Fruit fly (Drosophila melanogaster) whole organism, pupa: ENCODE measurements around the gene Fit1.
A peak's percentile ranks its signal among the peaks of the same experiment; 100 is the strongest.

ENCODE experiments used
- CG10348 ChIP-seq: fragments of 200-800 bp; sonication (Bioruptor generic); IDR thresholded peaks from 2 replicates; pipeline ENCODE4 v1.3.6; 2022; ENCODE audit warnings: missing biosample characterization, missing genetic modification characterization
- CG12605 ChIP-seq: fragments of 200-800 bp; sonication (Bioruptor generic); IDR thresholded peaks from 2 replicates; pipeline ENCODE4 v1.3.6; 2022; ENCODE audit warnings: missing biosample characterization, missing genetic modification characterization
- CG13204 ChIP-seq: fragments of 200-800 bp; sonication (Bioruptor generic); optimal IDR thresholded peaks from 2 replicates; lab custom pipeline; 2018; ENCODE audit warnings: missing biosample characterization, mild to moderate bottlenecking, missing genetic modification characterization, moderate library complexity
- CG14655 ChIP-seq: fragments of 200-800 bp; sonication (Bioruptor generic); optimal IDR thresholded peaks from 3 replicates; lab custom pipeline; 2017; ENCODE audit warnings: mild to moderate bottlenecking, missing biosample characterization, missing genetic modification reagents, missing genetic modification characterization
- CG15710 ChIP-seq: fragments of 200-800 bp; sonication (Bioruptor generic); optimal IDR thresholded peaks from 2 replicates; lab custom pipeline; 2018; ENCODE audit warnings: missing biosample characterization, mild to moderate bottlenecking, missing genetic modification characterization, moderate library complexity
- CG17806 ChIP-seq: fragments of 200-800 bp; sonication (Bioruptor generic); optimal IDR thresholded peaks from 2 replicates; lab custom pipeline; 2018; ENCODE audit warnings: missing biosample characterization, mild to moderate bottlenecking, missing genetic modification characterization, moderate library complexity
- CG32121 ChIP-seq: fragments of 200-800 bp; sonication (Bioruptor generic); IDR thresholded peaks from 2 replicates; pipeline ENCODE4 v1.3.6; 2022; ENCODE audit warnings: missing biosample characterization, missing genetic modification characterization
- CG34367 ChIP-seq: fragments of 200-800 bp; sonication (Bioruptor generic); optimal IDR thresholded peaks from 2 replicates; lab custom pipeline; 2018; ENCODE audit warnings: missing biosample characterization, mild to moderate bottlenecking, missing genetic modification characterization
- CG4496 ChIP-seq: fragments of 200-800 bp; sonication (Bioruptor generic); IDR thresholded peaks from 3 replicates; pipeline ENCODE4 v1.3.6; 2022; ENCODE audit warnings: missing biosample characterization, missing genetic modification characterization
- CG8159 ChIP-seq: fragments of 200-800 bp; sonication (Bioruptor generic); optimal IDR thresholded peaks from 3 replicates; lab custom pipeline; 2018; ENCODE audit warnings: missing biosample characterization, mild to moderate bottlenecking, missing genetic modification characterization, moderate library complexity
- CG8301 ChIP-seq: fragments of 200-800 bp; sonication (Bioruptor generic); optimal IDR thresholded peaks from 2 replicates; lab custom pipeline; 2018; ENCODE audit warnings: missing biosample characterization, mild to moderate bottlenecking, missing genetic modification characterization
- CG9948 ChIP-seq: fragments of 200-800 bp; sonication (Bioruptor generic); optimal IDR thresholded peaks from 2 replicates; lab custom pipeline; 2018; ENCODE audit warnings: missing biosample characterization, mild to moderate bottlenecking, missing genetic modification characterization, moderate library complexity
- D1 ChIP-seq: fragments of 200-800 bp; sonication (Bioruptor generic); optimal IDR thresholded peaks from 2 replicates; lab custom pipeline; 2018; ENCODE audit warnings: missing biosample characterization, mild to moderate bottlenecking, missing genetic modification characterization, moderate library complexity
- EcR ChIP-seq: fragments of 200-800 bp; sonication (Bioruptor generic); optimal IDR thresholded peaks from 3 replicates; lab custom pipeline; 2019; ENCODE audit warnings: missing biosample characterization, missing genetic modification characterization, mild to moderate bottlenecking, moderate library complexity, missing genetic modification reagents
- Ets98B ChIP-seq: fragments of 200-800 bp; sonication (Bioruptor generic); IDR thresholded peaks from 2 replicates; pipeline ENCODE4 v1.3.6; 2022; ENCODE audit warnings: missing biosample characterization, missing genetic modification characterization
- Pif1A ChIP-seq: fragments of 200-800 bp; sonication (Bioruptor generic); optimal IDR thresholded peaks from 3 replicates; lab custom pipeline; 2016; ENCODE audit warnings: missing biosample characterization, missing genetic modification characterization
- Pif1B ChIP-seq: fragments of 200-800 bp; sonication (Bioruptor generic); optimal IDR thresholded peaks from 3 replicates; lab custom pipeline; 2016; ENCODE audit warnings: missing biosample characterization, missing genetic modification characterization
- Snoo ChIP-seq: fragments of 200-800 bp; sonication (Bioruptor generic); optimal IDR thresholded peaks from 3 replicates; lab custom pipeline; 2017; ENCODE audit warnings: missing biosample characterization, mild to moderate bottlenecking, missing genetic modification characterization, inconsistent platforms
- fd96Ca ChIP-seq: fragments of 200-800 bp; sonication (Bioruptor generic); IDR thresholded peaks from 3 replicates; pipeline ENCODE4 v1.3.6; 2022; ENCODE audit warnings: missing biosample characterization, missing genetic modification characterization
- gl ChIP-seq: fragments of 200-800 bp; sonication (Bioruptor generic); optimal IDR thresholded peaks from 2 replicates; lab custom pipeline; 2018; ENCODE audit warnings: missing biosample characterization, mild to moderate bottlenecking, missing genetic modification characterization
- rn ChIP-seq: fragments of 200-800 bp; sonication (Bioruptor generic); IDR thresholded peaks from 2 replicates; pipeline ENCODE4 v1.3.6; 2022; ENCODE audit warnings: missing biosample characterization, missing genetic modification characterization

The Fit1 gene

dm6 chr3L:4088694-4089190 lies 14.6 kb upstream of the Fit1 start, which contains the start of gene Gad1:
Gene Gad1 (minus strand): TSS chr3L:4088744.
- TF ChIP-seq CG14655 (GFP tag; lab: Kevin White, UChicago): no peak
- TF ChIP-seq Pif1A (GFP tag; lab: Kevin White, UChicago): no peak
- TF ChIP-seq D1 (tag; lab: Kevin White, UChicago): no peak
- TF ChIP-seq CG32121 (GFP tag; lab: Robert Waterston, UW): no peak
- TF ChIP-seq Ets98B (GFP tag; lab: Robert Waterston, UW): no peak
- no peak for TF ChIP-seq rn
- TF ChIP-seq CG9948 (tag; lab: Kevin White, UChicago): no peak
- no peak for TF ChIP-seq CG17806 (tag; lab: Kevin White, UChicago)
- TF ChIP-seq CG10348 (GFP tag; lab: Robert Waterston, UW): no peak

- TF ChIP-seq gl (tag; lab: Kevin White, UChicago) (no peak), D1 (tag; lab: Kevin White, UChicago) (peak; percentile 97)
Measured at dm6 chr3L:4092705-4093257, 10.6 kb upstream of the Fit1 start, which contains the start of gene CG14990. Gene CG14990 (plus strand): TSS chr3L:4093207.

- TF ChIP-seq CG34367 (no peak), EcR (peak; percentile 46), CG17806 (tag; lab: Kevin White, UChicago) (no peak), CG4496 (no peak), rn (no peak), Ets98B (GFP tag; lab: Robert Waterston, UW) (no peak), D1 (tag; lab: Kevin White, UChicago) (no peak), CG14655 (GFP tag; lab: Kevin White, UChicago) (no peak), CG12605 (no peak)
- TF ChIP-seq, all 21 proteins: peak for 1
Measured at dm6 chr3L:4096546-4096945, 6.8 kb upstream of the Fit1 start.

DNA sequence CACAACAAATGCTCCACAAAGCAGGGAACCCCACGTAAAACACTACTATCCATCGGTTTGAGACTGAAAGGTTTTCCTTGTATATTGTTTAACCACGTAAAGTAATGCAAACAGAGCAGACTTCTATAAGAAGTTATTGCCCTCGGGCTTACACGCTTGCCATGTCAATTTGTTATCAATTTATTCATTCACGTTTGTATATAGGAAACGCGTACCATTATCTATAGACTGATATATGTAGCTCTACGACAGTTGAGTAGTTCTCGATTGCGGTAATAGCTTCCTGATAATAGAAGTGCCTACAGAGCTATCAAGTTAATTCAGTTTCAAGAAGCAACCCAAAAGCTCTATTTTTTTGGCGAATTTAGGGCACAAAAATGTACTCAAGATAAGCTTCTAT lies 4.2 kb upstream of the Fit1 start:
- peak; percentile 70 for TF ChIP-seq EcR
- TF ChIP-seq rn: no peak
- no peak for TF ChIP-seq gl (tag; lab: Kevin White, UChicago)
- no peak for TF ChIP-seq Pif1A (GFP tag; lab: Kevin White, UChicago)
- TF ChIP-seq CG4496: no peak
- TF ChIP-seq CG9948 (tag; lab: Kevin White, UChicago): no peak

dm6 chr3L:4102496-4103257 lies 687 bp upstream of the Fit1 start, which contains the start of gene CG14995:
Gene CG14995 (minus strand): TSS chr3L:4103256.
- no peak for TF ChIP-seq D1 (tag; lab: Kevin White, UChicago)
- TF ChIP-seq CG34367: no peak
- no peak for TF ChIP-seq CG8301 (tag; lab: Kevin White, UChicago)
- peak; percentile 67 for TF ChIP-seq Ets98B (GFP tag; lab: Robert Waterston, UW)
- TF ChIP-seq CG9948 (tag; lab: Kevin White, UChicago): no peak
- TF ChIP-seq gl (tag; lab: Kevin White, UChicago): no peak
- no peak for TF ChIP-seq CG8159 (tag; lab: Kevin White, UChicago)
- no peak for TF ChIP-seq Snoo (tag; lab: Kevin White, UChicago)
- no peak for TF ChIP-seq CG15710 (tag; lab: Kevin White, UChicago)
- TF ChIP-seq EcR: peak; percentile 36
- peak; percentile 33 for TF ChIP-seq Pif1A (GFP tag; lab: Kevin White, UChicago)
- peak; percentile 34; the same call in 1 of the 3 replicates for TF ChIP-seq fd96Ca (GFP tag; lab: Robert Waterston, UW)
- TF ChIP-seq CG13204 (GFP tag; lab: Kevin White, UChicago): no peak
- TF ChIP-seq CG14655 (GFP tag; lab: Kevin White, UChicago): no peak
- peak; percentile 54; the same call in 1 of the 2 replicates for TF ChIP-seq CG12605
- peak; percentile 39 for TF ChIP-seq Pif1B (GFP tag; lab: Kevin White, UChicago)
- peak; percentile 66; the same call in 2 of the 3 replicates for TF ChIP-seq CG4496
- TF ChIP-seq CG10348 (GFP tag; lab: Robert Waterston, UW): no peak
- no peak for TF ChIP-seq rn
- TF ChIP-seq CG17806 (tag; lab: Kevin White, UChicago): no peak
- TF ChIP-seq CG32121 (GFP tag; lab: Robert Waterston, UW): peak; percentile 37; the same call in 1 of the 2 replicates

- peak; percentile 52 for TF ChIP-seq EcR
- TF ChIP-seq gl (tag; lab: Kevin White, UChicago): no peak
Measured at dm6 chr3L:4107120-4107519, 3.8 kb downstream of the Fit1 start.
